Worm (Caenorhabditis elegans) whole organism, L4 larva: ENCODE results near the gene str-77.

Source experiments
- aly-2 ChIP-seq: sonication (generic microtip); optimal IDR thresholded peaks from 2 replicates; lab custom pipeline; 2018; ENCODE audit warnings: missing biosample characterization, missing genetic modification characterization
- dmd-9 ChIP-seq: fragments of 200-800 bp; sonication (Bioruptor generic); IDR thresholded peaks from 2 replicates; pipeline ENCODE4 v1.3.6; 2022; ENCODE audit warnings: missing genetic modification reagents, missing genetic modification characterization, missing compliant biosample characterization
- gei-8 ChIP-seq: fragments of 200-800 bp; sonication (Bioruptor generic); optimal IDR thresholded peaks from 2 replicates; lab custom pipeline; 2018; ENCODE audit warnings: mild to moderate bottlenecking, missing genetic modification characterization, missing compliant biosample characterization
- lin-38 ChIP-seq: fragments of 200-800 bp; sonication (Bioruptor generic); IDR thresholded peaks from 2 replicates; pipeline ENCODE4 v1.3.6; 2022; ENCODE audit warnings: missing genetic modification reagents, missing genetic modification characterization, missing compliant biosample characterization
- nhr-11 ChIP-seq: fragments of 150-350 bp; optimal IDR thresholded peaks from 2 replicates; lab custom pipeline; 2014; ENCODE audit warnings: missing biosample characterization, missing genetic modification characterization
- nhr-28 ChIP-seq: fragments of 150-350 bp; optimal IDR thresholded peaks from 2 replicates; lab custom pipeline; 2014; ENCODE audit warnings: missing biosample characterization, missing genetic modification characterization
- pha-4 ChIP-seq, 2 experiments: fragments of 150-350 bp in 1 of 2; fragments of 200-800 bp in 1 of 2; sonication (Bioruptor generic) in 1 of 2; IDR thresholded peaks in 1 of 2; optimal IDR thresholded peaks in 1 of 2; 2 replicates each; pipeline versions ENCODE4 v1.3.6 to Lab custom; 2014 to 2022; ENCODE audit warnings: missing genetic modification characterization in 2 of 2, missing genetic modification reagents in 2 of 2, missing biosample characterization in 1 of 2, missing compliant biosample characterization in 1 of 2
- pqm-1 ChIP-seq: sonication (generic microtip); optimal IDR thresholded peaks from 2 replicates; lab custom pipeline; 2017; ENCODE audit warnings: missing biosample characterization, missing genetic modification characterization
- skn-1 ChIP-seq: fragments of 150-350 bp; optimal IDR thresholded peaks from 2 replicates; lab custom pipeline; 2014; ENCODE audit warnings: missing biosample characterization, missing genetic modification characterization
- tra-1 ChIP-seq: fragments of 200-800 bp; sonication (Bioruptor generic); IDR thresholded peaks from 2 replicates; pipeline ENCODE4 v1.3.6; 2022; ENCODE audit warnings: missing genetic modification reagents, missing genetic modification characterization, missing compliant biosample characterization
- unc-130 ChIP-seq: sonication (generic microtip); optimal IDR thresholded peaks from 2 replicates; lab custom pipeline; 2016; ENCODE audit warnings: missing genetic modification reagents, missing genetic modification characterization, missing compliant biosample characterization
- ztf-11 ChIP-seq: fragments of 150-350 bp; optimal IDR thresholded peaks from 2 replicates; lab custom pipeline; 2014; ENCODE audit warnings: missing biosample characterization, missing genetic modification characterization

DNA sequence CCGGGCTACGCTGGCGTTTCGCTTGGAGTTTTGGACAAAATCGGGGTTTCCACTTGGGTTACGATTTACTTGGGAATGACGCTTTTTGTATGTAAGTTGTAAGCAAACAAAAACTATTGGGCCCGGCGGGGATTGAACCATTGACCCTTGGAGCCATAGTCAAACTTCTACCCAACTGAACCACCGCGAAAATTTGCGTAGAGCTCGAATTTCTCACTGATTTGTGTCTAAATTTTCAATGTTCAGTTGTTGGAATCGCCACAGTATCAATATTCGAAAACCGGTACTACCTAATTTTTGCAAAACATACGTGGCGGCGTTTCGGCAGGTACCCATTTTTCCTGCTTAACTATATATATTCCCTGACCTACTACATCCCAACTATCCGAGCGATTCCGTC is 49.0 kb downstream of the str-77 start:
- TF ChIP-seq nhr-11 (tag; lab: Kevin White, UChicago) (no peak), pha-4 (GFP tag; IDR thresholded peaks at IDR 0.05; lab: Robert Waterston, UW) (no peak), pha-4 (tag; optimal IDR thresholded peaks at IDR 0.05; lab: Kevin White, UChicago) (no peak), aly-2 (tag; lab: Kevin White, UChicago) (no peak), nhr-28 (tag; lab: Kevin White, UChicago) (no peak), unc-130 (GFP tag; lab: Kevin White, UChicago) (no peak), tra-1 (GFP tag; lab: Robert Waterston, UW) (no peak), lin-38 (GFP tag; lab: Robert Waterston, UW) (no peak), dmd-9 (no peak), gei-8 (GFP tag; lab: Kevin White, UChicago) (no peak), skn-1 (tag; lab: Kevin White, UChicago) (no peak), pqm-1 (tag; lab: Kevin White, UChicago) (no peak), ztf-11 (tag; lab: Kevin White, UChicago) (no peak)
